Worm (Caenorhabditis elegans) whole organism, L3 larva: ENCODE results near the gene act-1.
A peak's percentile ranks its signal among the peaks of the same experiment; 100 is the strongest.

ENCODE experiments used
- R02D3.7 ChIP-seq: fragments of 150-350 bp; optimal IDR thresholded peaks from 2 replicates; lab custom pipeline; 2014; ENCODE audit warnings: missing biosample characterization, missing genetic modification characterization
- ZK546.5 ChIP-seq: sonication (generic microtip); optimal IDR thresholded peaks from 2 replicates; lab custom pipeline; 2017; ENCODE audit warnings: missing biosample characterization, missing genetic modification characterization
- aly-2 ChIP-seq: fragments of 150-350 bp; optimal IDR thresholded peaks from 2 replicates; lab custom pipeline; 2014; ENCODE audit warnings: missing biosample characterization, missing genetic modification characterization
- ama-1 ChIP-seq: fragments of 150-350 bp; optimal IDR thresholded peaks from 2 replicates; lab custom pipeline; 2018
- ceh-16 ChIP-seq: sonication (generic microtip); optimal IDR thresholded peaks from 2 replicates; lab custom pipeline; 2017; ENCODE audit warnings: missing biosample characterization, missing genetic modification characterization
- ceh-28 ChIP-seq: fragments of 150-350 bp; optimal IDR thresholded peaks from 2 replicates; lab custom pipeline; 2014; ENCODE audit warnings: missing biosample characterization, missing genetic modification reagents, missing genetic modification characterization
- ceh-82 ChIP-seq: fragments of 150-350 bp; optimal IDR thresholded peaks from 2 replicates; lab custom pipeline; 2014; ENCODE audit warnings: missing biosample characterization, missing genetic modification characterization
- ceh-9 ChIP-seq: sonication (generic microtip); optimal IDR thresholded peaks from 2 replicates; lab custom pipeline; 2018; ENCODE audit warnings: missing biosample characterization, missing genetic modification characterization
- daf-12 ChIP-seq: fragments of 150-350 bp; optimal IDR thresholded peaks from 2 replicates; lab custom pipeline; 2014; ENCODE audit warnings: missing biosample characterization, missing genetic modification reagents, missing genetic modification characterization
- egl-27 ChIP-seq: sonication (generic microtip); optimal IDR thresholded peaks from 4 replicates; lab custom pipeline; 2017; ENCODE audit warnings: missing biosample characterization, missing genetic modification reagents, missing genetic modification characterization
- egl-5 ChIP-seq: fragments of 150-350 bp; optimal IDR thresholded peaks from 2 replicates; lab custom pipeline; 2017; ENCODE audit warnings: missing biosample characterization, missing genetic modification reagents, missing genetic modification characterization, inconsistent platforms
- elt-1 ChIP-seq: fragments of 150-350 bp; optimal IDR thresholded peaks from 2 replicates; lab custom pipeline; 2014; ENCODE audit warnings: missing biosample characterization, missing genetic modification characterization
- elt-2 ChIP-seq: sonication (generic microtip); optimal IDR thresholded peaks from 2 replicates; lab custom pipeline; 2016; ENCODE audit warnings: missing genetic modification reagents, mild to moderate bottlenecking, missing genetic modification characterization, missing compliant biosample characterization
- elt-3 ChIP-seq, 3 experiments: fragments of 150-350 bp in 1 of 3; sonication (generic microtip) in 2 of 3; optimal IDR thresholded peaks; 2 replicates in 2 of 3; 4 replicates in 1 of 3; lab custom pipeline; 2014 to 2017; ENCODE audit warnings: missing biosample characterization in 3 of 3, missing genetic modification characterization in 3 of 3
- eor-1 ChIP-seq, 2 experiments: fragments of 150-350 bp; optimal IDR thresholded peaks; 2 replicates each; lab custom pipeline; 2014 to 2018; ENCODE audit warnings: missing biosample characterization in 2 of 2, missing genetic modification characterization in 2 of 2
- fkh-10 ChIP-seq: sonication (generic microtip); optimal IDR thresholded peaks from 2 replicates; lab custom pipeline; 2017; ENCODE audit warnings: missing biosample characterization, missing genetic modification reagents, missing genetic modification characterization
- fkh-2 ChIP-seq: fragments of 150-350 bp; optimal IDR thresholded peaks from 2 replicates; lab custom pipeline; 2014; ENCODE audit warnings: missing biosample characterization, missing genetic modification reagents, missing genetic modification characterization
- fos-1 ChIP-seq: fragments of 150-350 bp; optimal IDR thresholded peaks from 2 replicates; lab custom pipeline; 2014; ENCODE audit warnings: missing biosample characterization, missing genetic modification characterization
- hmg-11 ChIP-seq: sonication (generic microtip); optimal IDR thresholded peaks from 2 replicates; lab custom pipeline; 2016; ENCODE audit warnings: missing genetic modification characterization, missing compliant biosample characterization
- jun-1 ChIP-seq: fragments of 150-350 bp; optimal IDR thresholded peaks from 2 replicates; lab custom pipeline; 2014; ENCODE audit warnings: missing biosample characterization, missing genetic modification reagents, missing genetic modification characterization
- lin-15B ChIP-seq: fragments of 150-350 bp; optimal IDR thresholded peaks from 2 replicates; lab custom pipeline; 2014; ENCODE audit warnings: missing biosample characterization, missing genetic modification characterization
- lin-39 ChIP-seq: fragments of 150-350 bp; optimal IDR thresholded peaks from 2 replicates; lab custom pipeline; 2018; ENCODE audit warnings: missing biosample characterization, missing genetic modification reagents, missing genetic modification characterization
- lsy-12 ChIP-seq: sonication (generic microtip); optimal IDR thresholded peaks from 2 replicates; lab custom pipeline; 2016; ENCODE audit warnings: mild to moderate bottlenecking, missing genetic modification characterization, missing compliant biosample characterization
- mml-1 ChIP-seq: fragments of 150-350 bp; sonication (generic microtip); optimal IDR thresholded peaks from 3 replicates; lab custom pipeline; 2014; ENCODE audit warnings: missing biosample characterization, missing genetic modification characterization
- nfya-1 ChIP-seq: sonication (generic microtip); optimal IDR thresholded peaks from 2 replicates; lab custom pipeline; 2017; ENCODE audit warnings: missing genetic modification characterization, mild to moderate bottlenecking, missing compliant biosample characterization, antibody characterized with exemption, moderate library complexity; ENCODE audit not compliant: insufficient read depth
- nhr-11 ChIP-seq: fragments of 150-350 bp; optimal IDR thresholded peaks from 2 replicates; lab custom pipeline; 2014; ENCODE audit warnings: missing biosample characterization, missing genetic modification characterization
- nhr-12 ChIP-seq: fragments of 150-350 bp; optimal IDR thresholded peaks from 2 replicates; lab custom pipeline; 2014; ENCODE audit warnings: missing biosample characterization, missing genetic modification characterization
- nhr-23 ChIP-seq: fragments of 150-350 bp; optimal IDR thresholded peaks from 2 replicates; lab custom pipeline; 2014; ENCODE audit warnings: missing biosample characterization, missing genetic modification reagents, missing genetic modification characterization
- nhr-237 ChIP-seq: fragments of 150-350 bp; optimal IDR thresholded peaks from 2 replicates; lab custom pipeline; 2014; ENCODE audit warnings: missing biosample characterization, missing genetic modification characterization
- nhr-25 ChIP-seq: sonication (generic microtip); optimal IDR thresholded peaks from 2 replicates; lab custom pipeline; 2017; ENCODE audit warnings: missing biosample characterization, missing genetic modification characterization
- nhr-28 ChIP-seq: fragments of 150-350 bp; optimal IDR thresholded peaks from 2 replicates; lab custom pipeline; 2014; ENCODE audit warnings: missing biosample characterization, missing genetic modification characterization
- nhr-43 ChIP-seq: sonication (generic microtip); optimal IDR thresholded peaks from 2 replicates; lab custom pipeline; 2016; ENCODE audit warnings: mild to moderate bottlenecking, missing genetic modification characterization, missing compliant biosample characterization; ENCODE audit not compliant: poor library complexity, severe bottlenecking
- nhr-67 ChIP-seq: fragments of 150-350 bp; optimal IDR thresholded peaks from 2 replicates; lab custom pipeline; 2014; ENCODE audit warnings: missing biosample characterization, missing genetic modification characterization
- nhr-76 ChIP-seq: fragments of 150-350 bp; sonication (generic microtip); optimal IDR thresholded peaks from 5 replicates; lab custom pipeline; 2014; ENCODE audit warnings: missing biosample characterization, missing genetic modification characterization
- nhr-77 ChIP-seq: fragments of 150-350 bp; optimal IDR thresholded peaks from 2 replicates; lab custom pipeline; 2014; ENCODE audit warnings: missing biosample characterization, missing genetic modification characterization
- pha-4 ChIP-seq: fragments of 150-350 bp; optimal IDR thresholded peaks from 2 replicates; lab custom pipeline; 2014; ENCODE audit warnings: missing biosample characterization, missing genetic modification reagents, missing genetic modification characterization
- pqm-1 ChIP-seq: fragments of 150-350 bp; optimal IDR thresholded peaks from 2 replicates; lab custom pipeline; 2017; ENCODE audit warnings: missing biosample characterization, missing genetic modification characterization, inconsistent platforms
- sea-2 ChIP-seq: fragments of 150-350 bp; sonication (generic microtip); optimal IDR thresholded peaks from 4 replicates; lab custom pipeline; 2014; ENCODE audit warnings: missing biosample characterization, missing genetic modification reagents, missing genetic modification characterization
- skn-1 ChIP-seq: fragments of 150-350 bp; optimal IDR thresholded peaks from 2 replicates; lab custom pipeline; 2014; ENCODE audit warnings: missing biosample characterization, missing genetic modification characterization
- snpc-4 ChIP-seq: fragments of 150-350 bp; optimal IDR thresholded peaks from 2 replicates; lab custom pipeline; 2014; ENCODE audit warnings: missing biosample characterization, missing genetic modification characterization
- tbx-2 ChIP-seq: sonication (generic microtip); optimal IDR thresholded peaks from 2 replicates; lab custom pipeline; 2016; ENCODE audit warnings: mild to moderate bottlenecking, missing genetic modification characterization, missing compliant biosample characterization
- unc-39 ChIP-seq: sonication (generic microtip); optimal IDR thresholded peaks from 4 replicates; lab custom pipeline; 2017; ENCODE audit warnings: missing biosample characterization, missing genetic modification characterization
- unc-62 ChIP-seq: fragments of 150-350 bp; sonication (generic microtip); optimal IDR thresholded peaks from 4 replicates; lab custom pipeline; 2014; ENCODE audit warnings: missing biosample characterization, missing genetic modification reagents, missing genetic modification characterization
- zag-1 ChIP-seq: fragments of 150-350 bp; optimal IDR thresholded peaks from 2 replicates; lab custom pipeline; 2014; ENCODE audit warnings: missing biosample characterization, missing genetic modification characterization
- ztf-11 ChIP-seq: fragments of 150-350 bp; optimal IDR thresholded peaks from 2 replicates; lab custom pipeline; 2014; ENCODE audit warnings: missing biosample characterization, missing genetic modification characterization
- ztf-4 ChIP-seq: fragments of 150-350 bp; optimal IDR thresholded peaks from 2 replicates; lab custom pipeline; 2014; ENCODE audit warnings: missing biosample characterization, missing genetic modification characterization

Gene act-1

DNA sequence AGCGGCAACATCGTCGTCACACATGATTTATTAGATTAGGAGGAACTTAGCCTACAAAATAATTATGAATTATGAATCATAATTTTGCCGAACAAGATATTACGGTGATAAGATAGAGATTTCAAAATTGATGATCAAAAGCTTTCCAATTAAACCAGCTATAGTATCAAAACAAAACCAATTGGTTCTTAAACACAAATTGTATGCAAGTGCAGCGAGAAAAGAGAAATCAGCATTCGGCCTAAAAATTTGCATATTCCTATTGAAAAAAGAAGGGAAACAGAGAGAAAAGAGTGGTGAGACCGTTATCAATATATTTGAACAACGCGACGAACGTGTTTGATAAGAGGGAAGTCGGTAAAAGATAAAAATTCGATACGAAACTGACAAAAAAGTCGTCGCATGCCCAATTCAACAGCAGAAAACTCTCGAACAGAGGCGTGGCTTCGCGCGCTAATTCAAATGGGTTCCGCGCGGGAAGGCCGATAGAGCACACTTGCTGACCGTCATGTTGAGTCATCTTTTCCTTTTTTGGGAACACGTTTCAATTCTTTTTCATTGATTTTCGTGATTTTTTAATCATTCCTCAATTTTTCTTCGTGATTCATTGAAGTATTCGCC, 2.6 kb upstream of the act-1 start, which contains the start of gene act-2 (continued):
- TF ChIP-seq unc-39 (tag; lab: Kevin White, UChicago) (no peak), elt-2 (tag; lab: Kevin White, UChicago) (peak; percentile 76), pha-4 (peak; percentile 75), fkh-2 (tag; lab: Kevin White, UChicago) (no peak), nhr-28 (tag; lab: Kevin White, UChicago) (no peak), sea-2 (GFP tag; lab: Kevin White, UChicago) (no peak), zag-1 (no peak), fos-1 (peak; percentile 88), skn-1 (peak; percentile 23), fkh-10 (GFP tag; lab: Kevin White, UChicago) (peak; percentile 58)

DNA sequence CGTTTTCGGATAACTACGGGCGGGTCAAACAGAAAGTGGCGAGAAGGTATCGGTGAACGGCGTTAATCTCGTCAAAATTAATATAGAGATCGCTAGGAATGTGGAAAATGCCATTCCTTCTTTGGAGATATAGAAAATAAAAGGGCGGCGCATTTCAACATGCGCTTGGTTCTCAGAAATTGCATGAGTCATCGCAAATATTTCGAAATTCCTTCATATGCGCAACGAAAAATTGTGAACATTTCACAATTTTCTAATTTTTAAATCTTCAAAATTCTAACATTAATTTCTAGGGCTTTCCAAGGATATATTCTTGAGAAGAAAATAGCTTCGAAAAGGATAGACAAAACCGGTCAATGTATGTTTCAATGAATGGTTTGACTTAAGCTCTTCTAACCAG, 2.0 kb upstream of the act-1 start:
- TF ChIP-seq nhr-11 (tag; lab: Kevin White, UChicago) (no peak), ama-1 (lab: Kevin White, UChicago) (no peak), hmg-11 (tag; lab: Kevin White, UChicago) (no peak), fkh-10 (GFP tag; lab: Kevin White, UChicago) (no peak), pqm-1 (tag; lab: Kevin White, UChicago) (no peak), ztf-11 (no peak), skn-1 (no peak), lin-15B (tag; lab: Kevin White, UChicago) (no peak), R02D3.7 (tag; lab: Kevin White, UChicago) (no peak), pha-4 (no peak), ceh-28 (no peak), nhr-77 (tag; lab: Kevin White, UChicago) (no peak), nhr-237 (tag; lab: Kevin White, UChicago) (no peak), nhr-25 (tag; lab: Kevin White, UChicago) (no peak)

DNA sequence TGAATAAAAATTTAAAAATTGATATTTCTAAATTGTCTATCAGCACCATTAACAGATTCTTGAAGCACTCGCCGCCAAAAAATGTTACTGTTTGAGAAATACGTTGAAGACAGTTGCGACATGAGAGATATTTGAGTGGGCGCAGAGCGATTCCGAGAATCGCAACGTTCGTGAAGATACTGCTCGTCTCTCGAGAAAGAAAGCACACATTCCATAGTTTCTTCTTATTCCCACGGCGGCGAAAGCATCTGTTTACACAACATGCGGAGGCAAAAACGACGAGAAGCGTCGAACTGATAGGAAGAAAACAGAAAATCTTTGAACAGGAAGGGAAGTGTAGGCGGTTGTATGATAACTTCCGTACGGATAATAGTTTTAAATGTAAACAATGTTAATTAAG, 1.6 kb downstream of the act-1 start:
- TF ChIP-seq jun-1 (no peak), ceh-28 (peak; percentile 1), nfya-1 (peak; percentile 12), ceh-16 (tag; lab: Kevin White, UChicago) (no peak), fkh-10 (GFP tag; lab: Kevin White, UChicago) (no peak), nhr-11 (tag; lab: Kevin White, UChicago) (peak; percentile 90), R02D3.7 (tag; lab: Kevin White, UChicago) (no peak), fos-1 (no peak), nhr-12 (no peak), egl-5 (tag; lab: Kevin White, UChicago) (no peak), nhr-28 (tag; lab: Kevin White, UChicago) (no peak), unc-39 (tag; lab: Kevin White, UChicago) (no peak), nhr-237 (tag; lab: Kevin White, UChicago) (no peak), daf-12 (tag; lab: Kevin White, UChicago) (no peak), nhr-43 (no peak), lin-15B (tag; lab: Kevin White, UChicago) (peak; percentile 7), aly-2 (tag; lab: Kevin White, UChicago) (no peak), pqm-1 (tag; lab: Kevin White, UChicago) (no peak), ztf-4 (tag; lab: Kevin White, UChicago) (no peak), mml-1 (no peak), pha-4 (peak; percentile 36), eor-1 (tag; optimal IDR thresholded peaks at IDR 0.05; lab: Kevin White, UChicago) (no peak), nhr-76 (tag; lab: Kevin White, UChicago) (no peak), elt-2 (tag; lab: Kevin White, UChicago) (no peak), ceh-82 (no peak), zag-1 (no peak), lsy-12 (no peak), skn-1 (no peak), fkh-2 (tag; lab: Kevin White, UChicago) (no peak), ZK546.5 (tag; lab: Kevin White, UChicago) (no peak), unc-62 (no peak), tbx-2 (tag; lab: Kevin White, UChicago) (peak; percentile 17), lin-39 (tag; lab: Kevin White, UChicago) (no peak), ceh-9 (tag; lab: Kevin White, UChicago) (no peak), sea-2 (GFP tag; lab: Kevin White, UChicago) (no peak), nhr-77 (tag; lab: Kevin White, UChicago) (no peak), nhr-67 (tag; lab: Kevin White, UChicago) (no peak), elt-3 (tag; optimal IDR thresholded peaks at IDR 0.05; lab: Kevin White, UChicago) (no peak), ztf-11 (no peak), elt-1 (tag; lab: Kevin White, UChicago) (no peak), egl-27 (no peak), nhr-23 (no peak), hmg-11 (tag; lab: Kevin White, UChicago) (no peak), ama-1 (lab: Kevin White, UChicago) (peak; percentile 75), snpc-4 (tag; lab: Kevin White, UChicago) (no peak), nhr-25 (tag; lab: Kevin White, UChicago) (no peak)
